Fruit fly (Drosophila melanogaster) whole organism, embryonic: ENCODE data around the gene Ufsp2.
A peak's percentile ranks its signal among the peaks of the same experiment; 100 is the strongest.

Experiments used
- B-H2 ChIP-seq: fragments of 200-800 bp; sonication (Bioruptor generic); optimal IDR thresholded peaks from 2 replicates; lab custom pipeline; 2018; ENCODE audit warnings: missing biosample characterization, mild to moderate bottlenecking, missing genetic modification characterization
- CG10321 ChIP-seq: fragments of 200-800 bp; sonication (Bioruptor generic); IDR thresholded peaks from 2 replicates; pipeline ENCODE4 v1.3.6; 2022; ENCODE audit warnings: missing biosample characterization, missing genetic modification characterization
- CG11504 ChIP-seq: fragments of 200-800 bp; sonication (Bioruptor generic); optimal IDR thresholded peaks from 3 replicates; lab custom pipeline; 2019; ENCODE audit warnings: missing biosample characterization, mild to moderate bottlenecking, missing genetic modification characterization, moderate library complexity
- CG12391 ChIP-seq: fragments of 200-800 bp; sonication (Bioruptor generic); optimal IDR thresholded peaks from 3 replicates; lab custom pipeline; 2018; ENCODE audit warnings: missing biosample characterization, mild to moderate bottlenecking, missing genetic modification characterization, moderate library complexity
- CG13424 ChIP-seq: fragments of 200-800 bp; sonication (Bioruptor generic); optimal IDR thresholded peaks from 2 replicates; lab custom pipeline; 2019; ENCODE audit warnings: missing biosample characterization, mild to moderate bottlenecking, missing genetic modification characterization, moderate library complexity
- CG14050 ChIP-seq: fragments of 200-800 bp; sonication (Bioruptor generic); IDR thresholded peaks from 3 replicates; pipeline ENCODE4 v1.3.6; 2022; ENCODE audit warnings: missing biosample characterization, missing genetic modification characterization
- CG15073 ChIP-seq: fragments of 200-800 bp; sonication (Bioruptor generic); optimal IDR thresholded peaks from 2 replicates; lab custom pipeline; 2016; ENCODE audit warnings: missing biosample characterization, missing genetic modification characterization
- CG1529 ChIP-seq: fragments of 200-800 bp; sonication (Bioruptor generic); optimal IDR thresholded peaks from 3 replicates; lab custom pipeline; 2018; ENCODE audit warnings: missing biosample characterization, missing genetic modification characterization
- CG2116 ChIP-seq: fragments of 200-800 bp; sonication (Bioruptor generic); optimal IDR thresholded peaks from 3 replicates; lab custom pipeline; 2018; ENCODE audit warnings: missing biosample characterization, mild to moderate bottlenecking, missing genetic modification characterization
- CG31441 ChIP-seq: fragments of 200-800 bp; sonication (Bioruptor generic); IDR thresholded peaks from 2 replicates; pipeline ENCODE4 v1.3.6; 2022; ENCODE audit warnings: missing biosample characterization, missing genetic modification characterization
- CG32772 ChIP-seq: fragments of 200-800 bp; sonication (Bioruptor generic); IDR thresholded peaks from 2 replicates; pipeline ENCODE4 v1.3.6; 2022; ENCODE audit warnings: missing biosample characterization, missing genetic modification characterization
- CG43689 ChIP-seq: fragments of 200-800 bp; sonication (Bioruptor generic); IDR thresholded peaks from 2 replicates; pipeline ENCODE4 v1.3.6; 2022; ENCODE audit warnings: missing biosample characterization, missing genetic modification characterization
- CG6272 ChIP-seq: fragments of 200-800 bp; sonication (Bioruptor generic); IDR thresholded peaks from 2 replicates; pipeline ENCODE4 v1.3.6; 2022; ENCODE audit warnings: missing biosample characterization, missing genetic modification characterization
- CG7963 ChIP-seq: fragments of 200-800 bp; sonication (Bioruptor generic); IDR thresholded peaks from 3 replicates; pipeline ENCODE4 v1.3.6; 2022; ENCODE audit warnings: missing biosample characterization, missing genetic modification characterization; ENCODE audit not compliant: partially characterized antibody
- CG9932 ChIP-seq: fragments of 200-800 bp; sonication (Bioruptor generic); IDR thresholded peaks from 2 replicates; pipeline ENCODE4 v1.3.6; 2022; ENCODE audit warnings: missing biosample characterization, missing genetic modification characterization
- Camta ChIP-seq: fragments of 200-800 bp; sonication (Bioruptor generic); optimal IDR thresholded peaks from 2 replicates; lab custom pipeline; 2016; ENCODE audit warnings: missing biosample characterization, missing genetic modification characterization
- E2f2 ChIP-seq: fragments of 200-800 bp; sonication (Bioruptor generic); IDR thresholded peaks from 2 replicates; pipeline ENCODE4 v1.3.6; 2022; ENCODE audit warnings: missing biosample characterization, missing genetic modification characterization
- Ets97D ChIP-seq: fragments of 200-800 bp; sonication (Bioruptor generic); optimal IDR thresholded peaks from 3 replicates; lab custom pipeline; 2016; ENCODE audit warnings: missing biosample characterization, missing genetic modification characterization
- HmgD ChIP-seq: fragments of 200-800 bp; sonication (Bioruptor generic); optimal IDR thresholded peaks from 3 replicates; lab custom pipeline; 2016; ENCODE audit warnings: missing biosample characterization, missing genetic modification characterization
- Hr78 ChIP-seq, 2 experiments: fragments of 200-800 bp in 1 of 2; fragments of >200 bp in 1 of 2; sonication (Bioruptor generic) in 1 of 2; optimal IDR thresholded peaks; 2 replicates each; lab custom pipeline; 2017 to 2019; ENCODE audit warnings: missing biosample characterization in 2 of 2, missing genetic modification characterization in 2 of 2, mild to moderate bottlenecking in 1 of 2, moderate library complexity in 1 of 2
- Max ChIP-seq: fragments of 200-800 bp; sonication (Bioruptor generic); optimal IDR thresholded peaks from 2 replicates; lab custom pipeline; 2016; ENCODE audit warnings: missing biosample characterization, mild to moderate bottlenecking, missing genetic modification characterization
- Myb ChIP-seq: fragments of 200-800 bp; sonication (Bioruptor generic); optimal IDR thresholded peaks from 2 replicates; lab custom pipeline; 2016; ENCODE audit warnings: missing biosample characterization, missing genetic modification characterization
- NC2β ChIP-seq: fragments of 200-800 bp; sonication (Bioruptor generic); optimal IDR thresholded peaks from 2 replicates; lab custom pipeline; 2016; ENCODE audit warnings: missing biosample characterization, missing genetic modification characterization
- Six4 ChIP-seq: fragments of 200-800 bp; sonication (Bioruptor generic); optimal IDR thresholded peaks from 2 replicates; lab custom pipeline; 2016; ENCODE audit warnings: missing biosample characterization, missing genetic modification characterization
- Trl ChIP-seq, 3 experiments: fragments of >200 bp in 2 of 3; fragments of 200-800 bp in 1 of 3; sonication (Bioruptor generic) in 1 of 3; optimal IDR thresholded peaks; 2 replicates in 1 of 3; 3 replicates in 2 of 3; lab custom pipeline; 2016 to 2017; ENCODE audit warnings: missing biosample characterization in 1 of 3, missing genetic modification characterization in 1 of 3
- Xbp1 ChIP-seq: fragments of 200-800 bp; sonication (Bioruptor generic); optimal IDR thresholded peaks from 3 replicates; lab custom pipeline; 2016; ENCODE audit warnings: missing biosample characterization, mild to moderate bottlenecking, missing genetic modification characterization
- ac ChIP-seq: fragments of 200-800 bp; sonication (Bioruptor generic); optimal IDR thresholded peaks from 3 replicates; lab custom pipeline; 2017; ENCODE audit warnings: missing biosample characterization, mild to moderate bottlenecking, missing genetic modification characterization
- bsh ChIP-seq, 2 experiments: fragments of 200-800 bp; sonication (Bioruptor generic); optimal IDR thresholded peaks; 2 replicates each; lab custom pipeline; 2017 to 2018; ENCODE audit warnings: mild to moderate bottlenecking in 2 of 2, missing biosample characterization in 2 of 2, missing genetic modification characterization in 2 of 2, moderate library complexity in 1 of 2
- caup ChIP-seq: fragments of 200-800 bp; sonication (Bioruptor generic); optimal IDR thresholded peaks from 3 replicates; lab custom pipeline; 2017; ENCODE audit warnings: missing biosample characterization, mild to moderate bottlenecking, missing genetic modification characterization, moderate library complexity; ENCODE audit not compliant: severe bottlenecking
- crol ChIP-seq: fragments of 200-800 bp; sonication (Bioruptor generic); IDR thresholded peaks from 2 replicates; pipeline ENCODE4 v1.3.6; 2022; ENCODE audit warnings: missing biosample characterization, missing genetic modification characterization
- cwo ChIP-seq: fragments of 200-800 bp; sonication (Bioruptor generic); optimal IDR thresholded peaks from 3 replicates; lab custom pipeline; 2017; ENCODE audit warnings: missing biosample characterization, missing genetic modification characterization, mild to moderate bottlenecking, moderate library complexity, missing genetic modification reagents
- emc ChIP-seq: fragments of 200-800 bp; sonication (Bioruptor generic); optimal IDR thresholded peaks from 2 replicates; lab custom pipeline; 2016; ENCODE audit warnings: missing biosample characterization, missing genetic modification characterization
- ewg ChIP-seq: fragments of 200-800 bp; sonication (Bioruptor generic); optimal IDR thresholded peaks from 3 replicates; lab custom pipeline; 2017; ENCODE audit warnings: mild to moderate bottlenecking, missing biosample characterization, missing genetic modification reagents, missing genetic modification characterization
- gem ChIP-seq: fragments of 200-800 bp; sonication (Bioruptor generic); optimal IDR thresholded peaks from 2 replicates; lab custom pipeline; 2019; ENCODE audit warnings: missing biosample characterization, mild to moderate bottlenecking, missing genetic modification characterization, moderate library complexity
- gfzf ChIP-seq: fragments of 200-800 bp; sonication (Bioruptor generic); optimal IDR thresholded peaks from 2 replicates; lab custom pipeline; 2016; ENCODE audit warnings: missing biosample characterization, mild to moderate bottlenecking, missing genetic modification characterization, moderate library complexity
- her ChIP-seq: fragments of 200-800 bp; sonication (Bioruptor generic); optimal IDR thresholded peaks from 2 replicates; lab custom pipeline; 2016; ENCODE audit warnings: missing biosample characterization, missing genetic modification characterization
- inv ChIP-seq: fragments of 200-800 bp; sonication (Bioruptor generic); IDR thresholded peaks from 2 replicates; pipeline ENCODE4 v1.3.6; 2022; ENCODE audit warnings: missing biosample characterization, missing genetic modification characterization; ENCODE audit not compliant: partially characterized antibody
- kah ChIP-seq: fragments of 200-800 bp; sonication (Bioruptor generic); optimal IDR thresholded peaks from 2 replicates; lab custom pipeline; 2018; ENCODE audit warnings: missing biosample characterization, mild to moderate bottlenecking, missing genetic modification characterization
- nerfin-1 ChIP-seq: fragments of 200-800 bp; sonication (Bioruptor generic); optimal IDR thresholded peaks from 3 replicates; lab custom pipeline; 2019; ENCODE audit warnings: missing biosample characterization, mild to moderate bottlenecking, missing genetic modification characterization, moderate library complexity
- nerfin-2 ChIP-seq: fragments of 200-800 bp; sonication (Bioruptor generic); IDR thresholded peaks from 2 replicates; pipeline ENCODE4 v1.3.6; 2022; ENCODE audit warnings: missing biosample characterization, missing genetic modification characterization; ENCODE audit not compliant: partially characterized antibody
- sc ChIP-seq, 3 experiments: fragments of >200 bp in 2 of 3; fragments of 200-800 bp in 1 of 3; sonication (Bioruptor generic) in 1 of 3; optimal IDR thresholded peaks; 2 replicates in 2 of 3; 3 replicates in 1 of 3; lab custom pipeline; 2017; ENCODE audit warnings: mild to moderate bottlenecking in 1 of 3, missing biosample characterization in 1 of 3, missing genetic modification characterization in 1 of 3, missing genetic modification reagents in 1 of 3
- sd ChIP-seq: fragments of 200-800 bp; sonication (Bioruptor generic); optimal IDR thresholded peaks from 3 replicates; lab custom pipeline; 2018; ENCODE audit warnings: missing biosample characterization, mild to moderate bottlenecking, missing genetic modification characterization, moderate library complexity
- sens ChIP-seq: fragments of 200-800 bp; sonication (Bioruptor generic); peaks from one replicate; lab custom pipeline; 2016; ENCODE audit warnings: missing biosample characterization, missing genetic modification characterization
- sob ChIP-seq: fragments of 200-800 bp; sonication (Bioruptor generic); IDR thresholded peaks from 2 replicates; pipeline ENCODE4 v1.3.6; 2022; ENCODE audit warnings: missing biosample characterization, missing genetic modification characterization
- twi ChIP-seq: fragments of 200-800 bp; optimal IDR thresholded peaks from 2 replicates; lab custom pipeline; 2019; ENCODE audit warnings: missing biosample characterization, mild to moderate bottlenecking, missing genetic modification characterization, moderate library complexity
- vnd ChIP-seq: fragments of 200-800 bp; sonication (Bioruptor generic); IDR thresholded peaks from 3 replicates; pipeline ENCODE4 v1.3.6; 2022; ENCODE audit warnings: missing biosample characterization, missing genetic modification characterization; ENCODE audit not compliant: partially characterized antibody
- wor ChIP-seq: fragments of 200-800 bp; sonication (Bioruptor generic); IDR thresholded peaks from 2 replicates; pipeline ENCODE4 v1.3.6; 2022; ENCODE audit warnings: missing biosample characterization, missing genetic modification characterization

The Ufsp2 gene

DNA sequence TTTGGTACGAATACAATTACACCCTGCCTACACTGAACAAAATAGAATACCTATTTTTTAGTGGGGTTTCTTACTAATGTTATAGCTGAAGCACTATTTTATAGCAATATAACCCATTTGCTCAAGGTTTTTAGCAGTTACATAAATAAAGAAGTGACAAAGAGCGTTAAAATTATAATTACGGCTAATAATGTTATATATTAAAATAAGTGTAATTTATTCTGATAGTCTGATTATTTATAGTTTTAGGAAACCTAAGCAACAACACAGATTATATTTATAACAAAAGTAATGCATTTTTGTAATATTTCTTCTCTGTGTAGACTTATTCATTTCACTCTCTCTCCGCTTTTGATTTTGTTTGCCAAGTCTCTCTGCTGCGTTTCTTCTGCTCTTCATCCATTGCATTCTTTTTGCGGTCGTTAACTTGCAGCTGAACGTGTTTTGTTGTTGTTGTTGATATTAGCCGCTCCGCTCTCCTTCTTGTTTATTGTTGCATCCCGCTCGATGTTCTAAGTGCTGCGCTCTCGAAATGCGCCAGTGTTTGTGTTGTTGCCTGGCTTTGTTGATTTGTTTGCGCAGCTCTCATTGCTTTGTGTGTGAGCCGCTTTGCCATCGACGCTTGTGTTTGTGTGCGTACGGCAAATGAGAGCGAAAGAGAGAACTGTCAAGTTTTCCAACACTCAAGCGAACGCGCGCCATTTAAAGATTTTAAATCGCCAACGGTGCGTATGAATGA, 49.5 kb downstream of the Ufsp2 start (continued):
- TF ChIP-seq Hr78 (GFP tag; optimal IDR thresholded peaks at IDR 0.05; lab: Kevin White, UChicago), result peak in 1 of 2 experiments; percentile 84
- no peak for TF ChIP-seq CG6272 (GFP tag; lab: Robert Waterston, UW)
- TF ChIP-seq nerfin-1, result peak; percentile 90
- no peak for TF ChIP-seq ac (GFP tag; lab: Kevin White, UChicago)
- TF ChIP-seq CG10321, result no peak
- peak; percentile 88 for TF ChIP-seq Xbp1 (GFP tag; lab: Kevin White, UChicago)
- peak; percentile 16 for TF ChIP-seq Myb (GFP tag; lab: Kevin White, UChicago)
- peak; percentile 9 for TF ChIP-seq CG15073 (GFP tag; lab: Kevin White, UChicago)
- TF ChIP-seq crol (GFP tag; lab: Robert Waterston, UW), result no peak; the same call in 1 of the 2 replicates
- no peak for TF ChIP-seq HmgD
- TF ChIP-seq gem (tag; lab: Kevin White, UChicago), result peak; percentile 98
- peak; percentile 84 for TF ChIP-seq twi
- peak; percentile 90 for TF ChIP-seq E2f2 (GFP tag; lab: Robert Waterston, UW)
- TF ChIP-seq CG14050 (GFP tag; lab: Robert Waterston, UW), result peak; percentile 63
- peak; percentile 87 for TF ChIP-seq CG1529 (GFP tag; lab: Kevin White, UChicago)
- peak; percentile 96 for TF ChIP-seq CG31441 (GFP tag; lab: Robert Waterston, UW)
- TF ChIP-seq CG11504 (tag; lab: Kevin White, UChicago), result peak; percentile 96
- TF ChIP-seq Ets97D (GFP tag; lab: Kevin White, UChicago), result no peak
- TF ChIP-seq nerfin-2, result no peak
- peak; percentile 77 to 84 for TF ChIP-seq Trl (optimal IDR thresholded peaks at IDR 0.05; lab: Kevin White, UChicago)
- peak; percentile 67 for TF ChIP-seq Trl (GFP tag; optimal IDR thresholded peaks at IDR 0.05; lab: Kevin White, UChicago)
- no peak for TF ChIP-seq inv (GFP tag; lab: Robert Waterston, UW)
- peak; percentile 23 for TF ChIP-seq emc (GFP tag; lab: Kevin White, UChicago)
- TF ChIP-seq sd (tag; lab: Kevin White, UChicago), result peak; percentile 59
- peak; percentile 76 for TF ChIP-seq sob
- no peak for TF ChIP-seq CG7963 (GFP tag; lab: Robert Waterston, UW)
- peak; percentile 83 for TF ChIP-seq Six4
- TF ChIP-seq CG43689 (GFP tag; lab: Robert Waterston, UW), result peak; percentile 29; the same call in 1 of the 2 replicates
- TF ChIP-seq kah (GFP tag; lab: Kevin White, UChicago), result peak; percentile 52
- peak; percentile 93 for TF ChIP-seq CG12391 (tag; lab: Kevin White, UChicago)
- TF ChIP-seq sens (GFP tag; lab: Kevin White, UChicago), result peak; percentile 93
- TF ChIP-seq NC2β (GFP tag; lab: Kevin White, UChicago), result peak; percentile 6
- peak; percentile 86 to 94 for TF ChIP-seq bsh (GFP tag; optimal IDR thresholded peaks at IDR 0.05; lab: Kevin White, UChicago)
- TF ChIP-seq caup (GFP tag; lab: Kevin White, UChicago), result peak; percentile 81
- peak; percentile 91 for TF ChIP-seq wor (GFP tag; lab: Robert Waterston, UW)
- TF ChIP-seq cwo (GFP tag; lab: Kevin White, UChicago), result peak; percentile 88
- TF ChIP-seq her, result peak; percentile 50
- TF ChIP-seq ewg, result peak; percentile 82
- TF ChIP-seq B-H2, result peak; percentile 44
- TF ChIP-seq vnd (GFP tag; lab: Robert Waterston, UW), result no peak
- TF ChIP-seq Camta (GFP tag; lab: Kevin White, UChicago), result peak; percentile 50
- TF ChIP-seq Max (GFP tag; lab: Kevin White, UChicago), result peak; percentile 73
- peak; percentile 79 for TF ChIP-seq CG9932 (GFP tag; lab: Robert Waterston, UW)
- TF ChIP-seq gfzf, result no peak
- TF ChIP-seq CG32772 (GFP tag; lab: Robert Waterston, UW), result peak; percentile 81
- peak; percentile 94 for TF ChIP-seq CG13424 (tag; lab: Kevin White, UChicago)
- TF ChIP-seq sc (optimal IDR thresholded peaks at IDR 0.05; lab: Kevin White, UChicago), result no peak
- peak; percentile 90 for TF ChIP-seq sc (GFP tag; optimal IDR thresholded peaks at IDR 0.05; lab: Kevin White, UChicago)
- peak; percentile 67 for TF ChIP-seq CG2116 (GFP tag; lab: Kevin White, UChicago)
